Worm (Caenorhabditis elegans): Measurements from ENCODE around the gene oac-8.

ce11 chrIV:10620811-10621210 is 36.5 kb downstream of the oac-8 start, which contains the start of gene R09H10.7:
- TF ChIP-seq ztf-23 (GFP tag; IDR thresholded peaks at IDR 0.05) (no peak), flt-1 (GFP tag; IDR thresholded peaks at IDR 0.05) (no peak)
